Worm (Caenorhabditis elegans) whole organism, L1 larva: ENCODE data around the gene C07G1.6.

Source experiments
- C16A3.4 ChIP-seq: fragments of 150-350 bp; optimal IDR thresholded peaks from 2 replicates; lab custom pipeline; 2014; ENCODE audit warnings: missing biosample characterization, missing genetic modification characterization
- C34B4.2 ChIP-seq: sonication (generic microtip); optimal IDR thresholded peaks from 2 replicates; lab custom pipeline; 2017; ENCODE audit warnings: mild to moderate bottlenecking, missing genetic modification characterization, missing compliant biosample characterization
- F16B12.6 ChIP-seq: fragments of 150-350 bp; optimal IDR thresholded peaks from 2 replicates; lab custom pipeline; 2014; ENCODE audit warnings: missing biosample characterization, missing genetic modification characterization
- aha-1 ChIP-seq: fragments of 150-350 bp; optimal IDR thresholded peaks from 2 replicates; lab custom pipeline; 2014; ENCODE audit warnings: missing biosample characterization, missing genetic modification characterization
- aly-2 ChIP-seq: fragments of 150-350 bp; optimal IDR thresholded peaks from 2 replicates; lab custom pipeline; 2014; ENCODE audit warnings: missing biosample characterization, missing genetic modification characterization
- ama-1 ChIP-seq: fragments of 150-350 bp; optimal IDR thresholded peaks from 2 replicates; lab custom pipeline; 2014
- ceh-88 ChIP-seq: fragments of 200-800 bp; sonication (Bioruptor generic); IDR thresholded peaks from 2 replicates; pipeline ENCODE4 v1.3.6; 2022; ENCODE audit warnings: missing genetic modification characterization, missing compliant biosample characterization
- ceh-90 ChIP-seq: sonication (generic microtip); optimal IDR thresholded peaks from 2 replicates; lab custom pipeline; 2016; ENCODE audit warnings: missing genetic modification characterization, missing compliant biosample characterization
- dsc-1 ChIP-seq: sonication (generic microtip); optimal IDR thresholded peaks from 2 replicates; lab custom pipeline; 2016; ENCODE audit warnings: mild to moderate bottlenecking, missing genetic modification characterization, missing compliant biosample characterization
- efl-3 ChIP-seq: fragments of 200-800 bp; sonication (Bioruptor generic); optimal IDR thresholded peaks from 2 replicates; lab custom pipeline; 2018; ENCODE audit warnings: mild to moderate bottlenecking, missing genetic modification characterization, missing compliant biosample characterization
- egl-13 ChIP-seq: sonication (generic microtip); optimal IDR thresholded peaks from 2 replicates; lab custom pipeline; 2016; ENCODE audit warnings: missing genotype, missing genetic modification reagents, missing genetic modification characterization, missing compliant biosample characterization
- egl-27 ChIP-seq, 2 experiments: fragments of 150-350 bp in 1 of 2; sonication (generic microtip); optimal IDR thresholded peaks; 3 replicates each; lab custom pipeline; 2017 to 2018; ENCODE audit warnings: missing biosample characterization in 2 of 2, missing genetic modification characterization in 2 of 2, missing genetic modification reagents in 2 of 2
- elt-2 ChIP-seq: sonication (generic microtip); optimal IDR thresholded peaks from 2 replicates; lab custom pipeline; 2016; ENCODE audit warnings: missing genetic modification characterization, mild to moderate bottlenecking, inconsistent platforms, missing compliant biosample characterization, missing genetic modification reagents
- fkh-10 ChIP-seq: sonication (generic microtip); optimal IDR thresholded peaks from 2 replicates; lab custom pipeline; 2017; ENCODE audit warnings: missing biosample characterization, missing genetic modification reagents, missing genetic modification characterization
- fkh-4 ChIP-seq: sonication (generic microtip); optimal IDR thresholded peaks from 2 replicates; lab custom pipeline; 2016; ENCODE audit warnings: missing compliant biosample characterization, missing genetic modification characterization, borderline replicate concordance
- fkh-8 ChIP-seq: sonication (generic microtip); optimal IDR thresholded peaks from 2 replicates; lab custom pipeline; 2016; ENCODE audit warnings: mild to moderate bottlenecking, missing genetic modification characterization, missing compliant biosample characterization
- fos-1 ChIP-seq: fragments of 150-350 bp; optimal IDR thresholded peaks from 2 replicates; lab custom pipeline; 2014; ENCODE audit warnings: missing biosample characterization, missing genetic modification characterization
- hlh-17 ChIP-seq: fragments of 200-800 bp; sonication (Bioruptor generic); optimal IDR thresholded peaks from 2 replicates; lab custom pipeline; 2018; ENCODE audit warnings: missing genetic modification characterization, mild to moderate bottlenecking, missing compliant biosample characterization, moderate library complexity, borderline replicate concordance
- hpl-2 ChIP-seq: fragments of 150-350 bp; optimal IDR thresholded peaks from 2 replicates; lab custom pipeline; 2014; ENCODE audit warnings: missing biosample characterization, missing genetic modification reagents, missing genetic modification characterization
- jun-1 ChIP-seq: fragments of 150-350 bp; optimal IDR thresholded peaks from 2 replicates; lab custom pipeline; 2014; ENCODE audit warnings: missing biosample characterization, missing genetic modification reagents, missing genetic modification characterization
- lin-13 ChIP-seq: fragments of 150-350 bp; optimal IDR thresholded peaks from 2 replicates; lab custom pipeline; 2014; ENCODE audit warnings: missing biosample characterization, missing genetic modification reagents, missing genetic modification characterization
- lin-14 ChIP-seq: fragments of 200-800 bp; sonication (Bioruptor generic); optimal IDR thresholded peaks from 2 replicates; lab custom pipeline; 2018; ENCODE audit warnings: mild to moderate bottlenecking, missing genetic modification characterization, moderate library complexity, missing compliant biosample characterization
- lin-15B ChIP-seq: fragments of 150-350 bp; sonication (generic microtip); optimal IDR thresholded peaks from 3 replicates; lab custom pipeline; 2014; ENCODE audit warnings: missing biosample characterization, missing genetic modification characterization
- lin-39 ChIP-seq: fragments of 150-350 bp; optimal IDR thresholded peaks from 2 replicates; lab custom pipeline; 2014; ENCODE audit warnings: missing biosample characterization, missing genetic modification reagents, missing genetic modification characterization
- lir-3 ChIP-seq: sonication (generic microtip); optimal IDR thresholded peaks from 2 replicates; lab custom pipeline; 2016; ENCODE audit warnings: mild to moderate bottlenecking, missing genetic modification characterization, moderate library complexity, missing compliant biosample characterization; ENCODE audit not compliant: poor library complexity
- lsy-2 ChIP-seq, 2 experiments: fragments of 150-350 bp; optimal IDR thresholded peaks; 2 replicates each; lab custom pipeline; 2014; ENCODE audit warnings: missing biosample characterization in 2 of 2, missing genetic modification characterization in 2 of 2
- mdl-1 ChIP-seq, 2 experiments: fragments of 150-350 bp; optimal IDR thresholded peaks; 2 replicates each; lab custom pipeline; 2014 to 2017; ENCODE audit warnings: missing biosample characterization in 2 of 2, missing genetic modification characterization in 2 of 2, inconsistent platforms in 1 of 2
- mef-2 ChIP-seq: fragments of 150-350 bp; optimal IDR thresholded peaks from 2 replicates; lab custom pipeline; 2014; ENCODE audit warnings: missing biosample characterization, missing genetic modification characterization
- mep-1 ChIP-seq: fragments of 150-350 bp; optimal IDR thresholded peaks from 2 replicates; lab custom pipeline; 2014; ENCODE audit warnings: missing biosample characterization, missing genetic modification characterization
- nhr-12 ChIP-seq: sonication (generic microtip); optimal IDR thresholded peaks from 2 replicates; lab custom pipeline; 2017; ENCODE audit warnings: missing biosample characterization, missing genetic modification characterization
- nhr-47 ChIP-seq: sonication (generic microtip); optimal IDR thresholded peaks from 2 replicates; lab custom pipeline; 2016; ENCODE audit warnings: mild to moderate bottlenecking, missing genetic modification characterization, moderate library complexity, missing compliant biosample characterization
- nhr-71 ChIP-seq: sonication (generic microtip); optimal IDR thresholded peaks from 2 replicates; lab custom pipeline; 2016; ENCODE audit warnings: mild to moderate bottlenecking, missing genetic modification characterization, moderate library complexity, missing compliant biosample characterization
- nhr-76 ChIP-seq: sonication (generic microtip); optimal IDR thresholded peaks from 2 replicates; lab custom pipeline; 2017; ENCODE audit warnings: missing biosample characterization, missing genetic modification characterization
- nhr-77 ChIP-seq: fragments of 150-350 bp; optimal IDR thresholded peaks from 2 replicates; lab custom pipeline; 2014; ENCODE audit warnings: missing biosample characterization, missing genetic modification characterization
- pag-3 ChIP-seq: sonication (generic microtip); optimal IDR thresholded peaks from 2 replicates; lab custom pipeline; 2017; ENCODE audit warnings: missing genetic modification characterization, mild to moderate bottlenecking, missing compliant biosample characterization, antibody characterized with exemption, borderline replicate concordance; ENCODE audit not compliant: insufficient read depth
- pax-3 ChIP-seq: fragments of 200-800 bp; sonication (Bioruptor generic); optimal IDR thresholded peaks from 2 replicates; lab custom pipeline; 2018; ENCODE audit warnings: mild to moderate bottlenecking, missing genetic modification characterization, moderate library complexity, missing compliant biosample characterization
- pqm-1 ChIP-seq: sonication (generic microtip); optimal IDR thresholded peaks from 3 replicates; lab custom pipeline; 2017; ENCODE audit warnings: missing biosample characterization, missing genetic modification characterization
- rnt-1 ChIP-seq: sonication (generic microtip); optimal IDR thresholded peaks from 2 replicates; lab custom pipeline; 2016; ENCODE audit warnings: mild to moderate bottlenecking, missing genetic modification characterization, moderate library complexity, missing compliant biosample characterization
- snu-23 ChIP-seq: sonication (generic microtip); optimal IDR thresholded peaks from 2 replicates; lab custom pipeline; 2016; ENCODE audit warnings: missing genetic modification characterization, missing compliant biosample characterization
- sox-4 ChIP-seq: sonication (generic microtip); optimal IDR thresholded peaks from 2 replicates; lab custom pipeline; 2016; ENCODE audit warnings: missing genetic modification characterization, missing compliant biosample characterization
- sptf-1 ChIP-seq: fragments of 150-350 bp; optimal IDR thresholded peaks from 2 replicates; lab custom pipeline; 2014; ENCODE audit warnings: missing biosample characterization, missing genetic modification characterization
- swsn-7 ChIP-seq: sonication (generic microtip); optimal IDR thresholded peaks from 2 replicates; lab custom pipeline; 2016; ENCODE audit warnings: missing genetic modification characterization, missing compliant biosample characterization
- tbx-2 ChIP-seq: sonication (generic microtip); optimal IDR thresholded peaks from 2 replicates; lab custom pipeline; 2016; ENCODE audit warnings: missing genetic modification characterization, missing compliant biosample characterization
- tlp-1 ChIP-seq: fragments of 150-350 bp; optimal IDR thresholded peaks from 2 replicates; lab custom pipeline; 2014; ENCODE audit warnings: missing biosample characterization, missing genetic modification characterization
- unc-130 ChIP-seq: fragments of 150-350 bp; optimal IDR thresholded peaks from 2 replicates; lab custom pipeline; 2017; ENCODE audit warnings: missing biosample characterization, missing genetic modification characterization, inconsistent platforms
- unc-30 ChIP-seq: sonication (generic microtip); optimal IDR thresholded peaks from 2 replicates; lab custom pipeline; 2017; ENCODE audit warnings: missing biosample characterization, missing genetic modification characterization
- unc-62 ChIP-seq: fragments of 150-350 bp; optimal IDR thresholded peaks from 2 replicates; lab custom pipeline; 2014; ENCODE audit warnings: missing biosample characterization, missing genetic modification reagents, missing genetic modification characterization
- unc-98 ChIP-seq: fragments of 200-800 bp; sonication (Bioruptor generic); IDR thresholded peaks from 2 replicates; pipeline ENCODE4 v1.3.6; 2022; ENCODE audit warnings: missing genetic modification characterization, missing compliant biosample characterization
- vab-15 ChIP-seq: sonication (generic microtip); optimal IDR thresholded peaks from 2 replicates; lab custom pipeline; 2017; ENCODE audit warnings: missing genotype, mild to moderate bottlenecking, missing genetic modification characterization, missing compliant biosample characterization
- ztf-11 ChIP-seq, 2 experiments: sonication (generic microtip); optimal IDR thresholded peaks; 2 replicates each; lab custom pipeline; 2016 to 2017; ENCODE audit warnings: missing genetic modification characterization in 2 of 2, missing biosample characterization in 1 of 2, missing compliant biosample characterization in 1 of 2

The C07G1.6 gene

ce11 chrIV:8183313-8183712, 26.9 kb downstream of the C07G1.6 start (continued):
- no peak for TF ChIP-seq lin-39 (tag; lab: Kevin White, UChicago)
- TF ChIP-seq nhr-47, result peak; percentile 64
- no peak for TF ChIP-seq ama-1 (lab: Kevin White, UChicago)
- no peak for TF ChIP-seq hlh-17 (GFP tag; lab: Kevin White, UChicago)
- no peak for TF ChIP-seq lir-3 (tag; lab: Kevin White, UChicago)
- no peak for TF ChIP-seq unc-30
- TF ChIP-seq nhr-12, result no peak
- TF ChIP-seq fkh-4 (tag; lab: Kevin White, UChicago), result no peak
- no peak for TF ChIP-seq aha-1
- TF ChIP-seq pag-3 (tag; lab: Kevin White, UChicago), result no peak
- TF ChIP-seq fos-1 (tag; lab: Kevin White, UChicago), result no peak
- no peak for TF ChIP-seq elt-2 (tag; lab: Kevin White, UChicago)
- peak; percentile 60 for TF ChIP-seq egl-13 (tag; lab: Kevin White, UChicago)
- TF ChIP-seq efl-3 (GFP tag; lab: Kevin White, UChicago), result no peak
- no peak for TF ChIP-seq C34B4.2 (tag; lab: Kevin White, UChicago)
- TF ChIP-seq egl-27 (tag; optimal IDR thresholded peaks at IDR 0.05; lab: Kevin White, UChicago), result peak in 1 of 2 experiments; percentile 31
- no peak for TF ChIP-seq lin-13 (GFP tag; lab: Kevin White, UChicago)
- TF ChIP-seq unc-130 (tag; lab: Kevin White, UChicago), result no peak
- TF ChIP-seq unc-98 (GFP tag; lab: Robert Waterston, UW), result no peak
- TF ChIP-seq lin-15B, result no peak
- TF ChIP-seq dsc-1 (tag; lab: Kevin White, UChicago), result peak; percentile 36
- TF ChIP-seq lin-14 (GFP tag; lab: Kevin White, UChicago), result peak; percentile 86
- no peak for TF ChIP-seq ztf-11 (tag; optimal IDR thresholded peaks at IDR 0.05; lab: Kevin White, UChicago)
- no peak for TF ChIP-seq aly-2 (tag; lab: Kevin White, UChicago)
- no peak for TF ChIP-seq hpl-2
- peak; percentile 42 for TF ChIP-seq tbx-2 (tag; lab: Kevin White, UChicago)
- TF ChIP-seq fkh-8 (tag; lab: Kevin White, UChicago), result peak; percentile 92
- TF ChIP-seq vab-15, result no peak
- TF ChIP-seq lsy-2 (tag; optimal IDR thresholded peaks at IDR 0.05; lab: Kevin White, UChicago), result peak; percentile 9 to 35
- TF ChIP-seq swsn-7 (tag; lab: Kevin White, UChicago), result peak; percentile 65
- no peak for TF ChIP-seq F16B12.6 (tag; lab: Kevin White, UChicago)
- TF ChIP-seq pax-3 (tag; lab: Kevin White, UChicago), result no peak
- no peak for TF ChIP-seq ceh-88 (GFP tag; lab: Robert Waterston, UW)
- peak; percentile 41 for TF ChIP-seq snu-23 (GFP tag; lab: Kevin White, UChicago)
- peak; percentile 9 for TF ChIP-seq sox-4
- TF ChIP-seq mep-1 (tag; lab: Kevin White, UChicago), result peak; percentile 46
- TF ChIP-seq jun-1, result peak; percentile 22
- TF ChIP-seq C16A3.4, result no peak
- TF ChIP-seq nhr-77 (tag; lab: Kevin White, UChicago), result no peak
- TF ChIP-seq tlp-1, result no peak
- no peak for TF ChIP-seq mef-2
- TF ChIP-seq mdl-1 (tag; optimal IDR thresholded peaks at IDR 0.05; lab: Kevin White, UChicago), result no peak
- no peak for TF ChIP-seq rnt-1

ce11 chrIV:8182566-8182965, 27.6 kb downstream of the C07G1.6 start:
- TF ChIP-seq unc-62 (no peak), fkh-10 (GFP tag; lab: Kevin White, UChicago) (peak; percentile 56), hlh-17 (GFP tag; lab: Kevin White, UChicago) (no peak), ceh-90 (no peak), sptf-1 (tag; lab: Kevin White, UChicago) (no peak), lin-14 (GFP tag; lab: Kevin White, UChicago) (peak; percentile 5), nhr-76 (no peak), nhr-71 (tag; lab: Kevin White, UChicago) (no peak), pqm-1 (tag; lab: Kevin White, UChicago) (no peak)
